Worm (Caenorhabditis elegans) whole organism, mixed stage, embryonic: ENCODE data around the gene C50B8.6.

ENCODE experiments used
- ceh-39 ChIP-seq: fragments of 150-350 bp; optimal IDR thresholded peaks from 2 replicates; lab custom pipeline; 2014; ENCODE audit warnings: missing biosample characterization, missing genetic modification characterization
- ceh-83 ChIP-seq: fragments of 200-800 bp; sonication (Bioruptor generic); optimal IDR thresholded peaks from 2 replicates; lab custom pipeline; 2018; ENCODE audit warnings: mild to moderate bottlenecking, missing genetic modification characterization, missing compliant biosample characterization
- ces-1 ChIP-seq: fragments of 150-350 bp; optimal IDR thresholded peaks from 2 replicates; lab custom pipeline; 2014; ENCODE audit warnings: missing biosample characterization, missing genetic modification reagents, missing genetic modification characterization
- drap-1 ChIP-seq: fragments of 200-800 bp; sonication (Bioruptor generic); optimal IDR thresholded peaks from 3 replicates; lab custom pipeline; 2018; ENCODE audit warnings: mild to moderate bottlenecking, missing genetic modification characterization, missing compliant biosample characterization
- elt-1 ChIP-seq: sonication (generic microtip); optimal IDR thresholded peaks from 2 replicates; lab custom pipeline; 2017; ENCODE audit warnings: missing genetic modification characterization, mild to moderate bottlenecking, missing compliant biosample characterization, antibody characterized with exemption, moderate library complexity, borderline replicate concordance; ENCODE audit not compliant: insufficient read depth
- lin-13 ChIP-seq: fragments of 150-350 bp; optimal IDR thresholded peaks from 2 replicates; lab custom pipeline; 2014; ENCODE audit warnings: missing biosample characterization, missing genetic modification characterization
- lsy-2 ChIP-seq: fragments of 150-350 bp; optimal IDR thresholded peaks from 2 replicates; lab custom pipeline; 2014; ENCODE audit warnings: missing biosample characterization, missing genetic modification characterization
- mab-5 ChIP-seq: fragments of 150-350 bp; optimal IDR thresholded peaks from 2 replicates; lab custom pipeline; 2014; ENCODE audit warnings: missing biosample characterization, missing genetic modification characterization
- mls-2 ChIP-seq: sonication (generic microtip); optimal IDR thresholded peaks from 2 replicates; lab custom pipeline; 2016; ENCODE audit warnings: mild to moderate bottlenecking, missing genetic modification characterization, moderate library complexity, missing compliant biosample characterization
- nhr-28 ChIP-seq: fragments of 150-350 bp; optimal IDR thresholded peaks from 2 replicates; lab custom pipeline; 2014; ENCODE audit warnings: missing biosample characterization, missing genetic modification characterization
- pha-4 ChIP-seq: fragments of 150-350 bp; optimal IDR thresholded peaks from 2 replicates; lab custom pipeline; 2018; ENCODE audit warnings: missing biosample characterization, missing genetic modification reagents, missing genetic modification characterization
- sem-2 ChIP-seq: fragments of 200-800 bp; sonication (Bioruptor generic); optimal IDR thresholded peaks from 2 replicates; lab custom pipeline; 2018; ENCODE audit warnings: mild to moderate bottlenecking, missing genetic modification characterization, missing compliant biosample characterization
- unc-62 ChIP-seq: fragments of 150-350 bp; optimal IDR thresholded peaks from 2 replicates; lab custom pipeline; 2014; ENCODE audit warnings: missing biosample characterization, missing genetic modification reagents, missing genetic modification characterization
- ztf-11 ChIP-seq: fragments of 150-350 bp; optimal IDR thresholded peaks from 2 replicates; lab custom pipeline; 2014; ENCODE audit warnings: missing biosample characterization, missing genetic modification characterization

ce11 chrV:13606651-13607242, 28.0 kb downstream of the C50B8.6 start, which contains the start of gene fmo-4:
- TF ChIP-seq mab-5 (tag; lab: Kevin White, UChicago) = no peak
- no peak for TF ChIP-seq mls-2 (tag; lab: Kevin White, UChicago)
- no peak for TF ChIP-seq elt-1 (tag; lab: Kevin White, UChicago)
- no peak for TF ChIP-seq lsy-2 (tag; lab: Kevin White, UChicago)
- TF ChIP-seq lin-13 (tag; lab: Kevin White, UChicago) = no peak
- no peak for TF ChIP-seq nhr-28 (tag; lab: Kevin White, UChicago)
- no peak for TF ChIP-seq sem-2 (GFP tag; lab: Kevin White, UChicago)
- no peak for TF ChIP-seq ces-1 (GFP tag; lab: Kevin White, UChicago)
- no peak for TF ChIP-seq unc-62 (GFP tag; lab: Kevin White, UChicago)
- TF ChIP-seq ztf-11 = no peak
- TF ChIP-seq drap-1 (GFP tag; lab: Kevin White, UChicago) = no peak
- TF ChIP-seq ceh-83 (GFP tag; lab: Kevin White, UChicago) = no peak
- TF ChIP-seq ceh-39 (tag; lab: Kevin White, UChicago) = no peak
- TF ChIP-seq pha-4 (tag; lab: Kevin White, UChicago) = no peak
